Worm (Caenorhabditis elegans) whole organism, L2 larva: Measurements from ENCODE around the gene flp-25.

Experiments
- R02D3.7 ChIP-seq: fragments of 150-350 bp; optimal IDR thresholded peaks from 2 replicates; lab custom pipeline; 2014; ENCODE audit warnings: missing biosample characterization, missing genetic modification characterization
- fos-1 ChIP-seq: fragments of 150-350 bp; optimal IDR thresholded peaks from 2 replicates; lab custom pipeline; 2014; ENCODE audit warnings: missing biosample characterization, missing genetic modification characterization
- lin-39 ChIP-seq: fragments of 150-350 bp; optimal IDR thresholded peaks from 2 replicates; lab custom pipeline; 2014; ENCODE audit warnings: missing biosample characterization, missing genetic modification reagents, missing genetic modification characterization
- mab-5 ChIP-seq: fragments of 150-350 bp; optimal IDR thresholded peaks from 2 replicates; lab custom pipeline; 2014; ENCODE audit warnings: missing biosample characterization, missing genetic modification characterization
- nhr-129 ChIP-seq: fragments of 150-350 bp; optimal IDR thresholded peaks from 2 replicates; lab custom pipeline; 2014; ENCODE audit warnings: missing biosample characterization, missing genetic modification characterization
- snpc-4 ChIP-seq: fragments of 150-350 bp; optimal IDR thresholded peaks from 2 replicates; lab custom pipeline; 2014; ENCODE audit warnings: missing biosample characterization, missing genetic modification characterization
- ztf-4 ChIP-seq: fragments of 150-350 bp; optimal IDR thresholded peaks from 2 replicates; lab custom pipeline; 2014; ENCODE audit warnings: missing biosample characterization, missing genetic modification characterization

ce11 chrIII:9359060-9359459 is 2.3 kb upstream of the flp-25 start, which contains the start of gene K04H4.5:
- TF ChIP-seq R02D3.7 (tag; lab: Kevin White, UChicago), result no peak
- TF ChIP-seq fos-1 (tag; lab: Kevin White, UChicago), result no peak
- TF ChIP-seq snpc-4 (tag; lab: Kevin White, UChicago), result no peak
- TF ChIP-seq ztf-4 (tag; lab: Kevin White, UChicago), result no peak
- no peak for TF ChIP-seq lin-39 (tag; lab: Kevin White, UChicago)
- no peak for TF ChIP-seq nhr-129
- TF ChIP-seq mab-5 (tag; lab: Kevin White, UChicago), result no peak
